Fruit fly (Drosophila melanogaster) whole organism, embryonic: Measurements from ENCODE around the gene bark.

ENCODE experiments used
- Asciz ChIP-seq: fragments of 200-800 bp; sonication (Bioruptor generic); optimal IDR thresholded peaks from 2 replicates; lab custom pipeline; 2017; ENCODE audit warnings: missing biosample characterization, mild to moderate bottlenecking, missing genetic modification characterization, missing genetic modification reagents
- B-H1 ChIP-seq: fragments of 200-800 bp; sonication (Bioruptor generic); IDR thresholded peaks from 3 replicates; pipeline ENCODE4 v1.3.6; 2022; ENCODE audit warnings: missing biosample characterization, missing genetic modification characterization
- B-H2 ChIP-seq: fragments of 200-800 bp; sonication (Bioruptor generic); optimal IDR thresholded peaks from 2 replicates; lab custom pipeline; 2018; ENCODE audit warnings: missing biosample characterization, mild to moderate bottlenecking, missing genetic modification characterization
- BEAF-32 ChIP-seq: fragments of 200-800 bp; sonication (Bioruptor generic); optimal IDR thresholded peaks from 3 replicates; lab custom pipeline; 2017; ENCODE audit warnings: missing biosample characterization, missing genetic modification characterization, mild to moderate bottlenecking, moderate library complexity, missing genetic modification reagents
- Bgb ChIP-seq: fragments of 200-800 bp; sonication (Bioruptor generic); IDR thresholded peaks from 2 replicates; pipeline ENCODE4 v1.3.6; 2022; ENCODE audit warnings: missing biosample characterization, missing genetic modification characterization; ENCODE audit not compliant: partially characterized antibody
- C15 ChIP-seq: fragments of 200-800 bp; sonication (Bioruptor generic); IDR thresholded peaks from 3 replicates; pipeline ENCODE4 v1.3.6; 2022; ENCODE audit warnings: missing biosample characterization, missing genetic modification characterization
- CG10209 ChIP-seq: fragments of 200-800 bp; sonication (Bioruptor generic); optimal IDR thresholded peaks from 3 replicates; lab custom pipeline; 2017; ENCODE audit warnings: missing biosample characterization, mild to moderate bottlenecking, missing genetic modification characterization, missing genetic modification reagents
- CG10565 ChIP-seq: fragments of 200-800 bp; sonication (Bioruptor generic); optimal IDR thresholded peaks from 3 replicates; lab custom pipeline; 2016; ENCODE audit warnings: missing biosample characterization, mild to moderate bottlenecking, missing genetic modification characterization
- CG12299 ChIP-seq: fragments of 200-800 bp; sonication (Bioruptor generic); optimal IDR thresholded peaks from 2 replicates; lab custom pipeline; 2018; ENCODE audit warnings: missing biosample characterization, mild to moderate bottlenecking, missing genetic modification characterization
- CG14710 ChIP-seq: fragments of 200-800 bp; sonication (Bioruptor generic); optimal IDR thresholded peaks from 3 replicates; lab custom pipeline; 2019; ENCODE audit warnings: missing biosample characterization, mild to moderate bottlenecking, missing genetic modification characterization, moderate library complexity
- CG2120 ChIP-seq: fragments of 200-800 bp; sonication (Bioruptor generic); optimal IDR thresholded peaks from 3 replicates; lab custom pipeline; 2016; ENCODE audit warnings: missing biosample characterization, missing genetic modification characterization
- CG2712 ChIP-seq: fragments of 200-800 bp; optimal IDR thresholded peaks from 3 replicates; lab custom pipeline; 2019; ENCODE audit warnings: missing biosample characterization, mild to moderate bottlenecking, missing genetic modification characterization, moderate library complexity
- CG31441 ChIP-seq: fragments of 200-800 bp; sonication (Bioruptor generic); IDR thresholded peaks from 2 replicates; pipeline ENCODE4 v1.3.6; 2022; ENCODE audit warnings: missing biosample characterization, missing genetic modification characterization
- CG32532 ChIP-seq: fragments of 200-800 bp; sonication (Bioruptor generic); IDR thresholded peaks from 2 replicates; pipeline ENCODE4 v1.3.6; 2022; ENCODE audit warnings: missing biosample characterization, missing genetic modification characterization
- CG3847 ChIP-seq: fragments of 200-800 bp; sonication (Bioruptor generic); IDR thresholded peaks from 2 replicates; pipeline ENCODE4 v1.3.6; 2022; ENCODE audit warnings: missing biosample characterization, missing genetic modification characterization
- CG3995 ChIP-seq: fragments of 200-800 bp; sonication (Bioruptor generic); optimal IDR thresholded peaks from 3 replicates; lab custom pipeline; 2016; ENCODE audit warnings: missing biosample characterization, missing genetic modification characterization
- CG43689 ChIP-seq: fragments of 200-800 bp; sonication (Bioruptor generic); IDR thresholded peaks from 2 replicates; pipeline ENCODE4 v1.3.6; 2022; ENCODE audit warnings: missing biosample characterization, missing genetic modification characterization
- CG4707 ChIP-seq: fragments of 200-800 bp; sonication (Bioruptor generic); optimal IDR thresholded peaks from 2 replicates; lab custom pipeline; 2018; ENCODE audit warnings: missing biosample characterization, mild to moderate bottlenecking, missing genetic modification characterization, moderate library complexity
- CG4854 ChIP-seq: fragments of 200-800 bp; sonication (Bioruptor generic); optimal IDR thresholded peaks from 2 replicates; lab custom pipeline; 2016; ENCODE audit warnings: missing biosample characterization, missing genetic modification characterization, inconsistent platforms
- CG6175 ChIP-seq: fragments of 200-800 bp; sonication (Bioruptor generic); IDR thresholded peaks from 3 replicates; pipeline ENCODE4 v1.3.6; 2022; ENCODE audit warnings: missing biosample characterization, missing genetic modification characterization
- CG7271 ChIP-seq: fragments of 200-800 bp; sonication (Bioruptor generic); optimal IDR thresholded peaks from 2 replicates; lab custom pipeline; 2018; ENCODE audit warnings: missing biosample characterization, mild to moderate bottlenecking, missing genetic modification characterization, moderate library complexity
- CG8089 ChIP-seq: fragments of 200-800 bp; sonication (Bioruptor generic); optimal IDR thresholded peaks from 3 replicates; lab custom pipeline; 2016; ENCODE audit warnings: missing biosample characterization, missing genetic modification characterization
- CTCF ChIP-seq: fragments of 200-800 bp; sonication (Bioruptor generic); optimal IDR thresholded peaks from 2 replicates; lab custom pipeline; 2017; ENCODE audit warnings: missing biosample characterization, mild to moderate bottlenecking, missing genetic modification characterization, moderate library complexity
- CrebB ChIP-seq: fragments of 200-800 bp; sonication (Bioruptor generic); optimal IDR thresholded peaks from 3 replicates; lab custom pipeline; 2018; ENCODE audit warnings: missing biosample characterization, mild to moderate bottlenecking, missing genetic modification characterization
- Deaf1 ChIP-seq: fragments of 200-800 bp; optimal IDR thresholded peaks from 3 replicates; lab custom pipeline; 2019; ENCODE audit warnings: missing biosample characterization, mild to moderate bottlenecking, missing genetic modification characterization, moderate library complexity
- Dref ChIP-seq: fragments of 200-800 bp; sonication (Bioruptor generic); IDR thresholded peaks from 2 replicates; pipeline ENCODE4 v1.3.6; 2022; ENCODE audit warnings: missing biosample characterization, missing genetic modification characterization
- Fer1 ChIP-seq: fragments of 200-800 bp; sonication (Bioruptor generic); optimal IDR thresholded peaks from 2 replicates; lab custom pipeline; 2017; ENCODE audit warnings: missing biosample characterization, mild to moderate bottlenecking, missing genetic modification characterization
- Fer3 ChIP-seq: fragments of 200-800 bp; sonication (Bioruptor generic); optimal IDR thresholded peaks from 2 replicates; lab custom pipeline; 2018; ENCODE audit warnings: missing biosample characterization, mild to moderate bottlenecking, missing genetic modification characterization, moderate library complexity
- Gug ChIP-seq: fragments of 200-800 bp; sonication (Bioruptor generic); IDR thresholded peaks from 4 replicates; pipeline ENCODE4 v1.3.6; 2022; ENCODE audit warnings: missing biosample characterization, missing genetic modification characterization
- NC2α ChIP-seq: fragments of 200-800 bp; sonication (Bioruptor generic); optimal IDR thresholded peaks from 2 replicates; lab custom pipeline; 2016; ENCODE audit warnings: missing biosample characterization, missing genetic modification characterization
- NFAT ChIP-seq: fragments of 200-800 bp; sonication (Bioruptor generic); IDR thresholded peaks from 2 replicates; pipeline ENCODE4 v1.3.6; 2022; ENCODE audit warnings: missing biosample characterization, missing genetic modification characterization
- Optix ChIP-seq: fragments of 200-800 bp; sonication (Bioruptor generic); IDR thresholded peaks from 3 replicates; pipeline ENCODE4 v1.3.6; 2022; ENCODE audit warnings: missing biosample characterization, missing genetic modification characterization
- Ravus ChIP-seq: fragments of 200-800 bp; sonication (Bioruptor generic); IDR thresholded peaks from 2 replicates; pipeline ENCODE4 v1.3.6; 2022; ENCODE audit warnings: missing biosample characterization, missing genetic modification characterization
- Spps ChIP-seq: fragments of 200-800 bp; sonication (Bioruptor generic); optimal IDR thresholded peaks from 2 replicates; lab custom pipeline; 2018; ENCODE audit warnings: missing biosample characterization, mild to moderate bottlenecking, missing genetic modification characterization
- Sry-δ ChIP-seq: fragments of 200-800 bp; sonication (Bioruptor generic); optimal IDR thresholded peaks from 2 replicates; lab custom pipeline; 2016; ENCODE audit warnings: missing biosample characterization, missing genetic modification characterization
- TFAM ChIP-seq: fragments of 200-800 bp; sonication (Bioruptor generic); optimal IDR thresholded peaks from 2 replicates; lab custom pipeline; 2017; ENCODE audit warnings: missing biosample characterization, missing genetic modification characterization, inconsistent platforms
- Vsx1 ChIP-seq: fragments of 200-800 bp; sonication (Bioruptor generic); optimal IDR thresholded peaks from 2 replicates; lab custom pipeline; 2017; ENCODE audit warnings: missing biosample characterization, mild to moderate bottlenecking, missing genetic modification characterization, missing genetic modification reagents
- YL-1 ChIP-seq: fragments of 200-800 bp; sonication (Bioruptor generic); optimal IDR thresholded peaks from 3 replicates; lab custom pipeline; 2017; ENCODE audit warnings: missing biosample characterization, mild to moderate bottlenecking, missing genetic modification characterization
- chinmo ChIP-seq: fragments of 200-800 bp; sonication (Bioruptor generic); IDR thresholded peaks from 4 replicates; pipeline ENCODE4 v1.3.6; 2022; ENCODE audit warnings: missing biosample characterization, missing genetic modification characterization; ENCODE audit not compliant: partially characterized antibody
- dati ChIP-seq: fragments of 200-800 bp; sonication (Bioruptor generic); IDR thresholded peaks from 2 replicates; pipeline ENCODE4 v1.3.6; 2022; ENCODE audit warnings: missing biosample characterization, missing genetic modification characterization
- fru ChIP-seq: fragments of >200 bp; optimal IDR thresholded peaks from 2 replicates; lab custom pipeline; 2017
- ftz-f1 ChIP-seq: fragments of 200-800 bp; sonication (Bioruptor generic); optimal IDR thresholded peaks from 2 replicates; lab custom pipeline; 2016; ENCODE audit warnings: missing biosample characterization, missing genetic modification characterization
- hbn ChIP-seq: fragments of 200-800 bp; sonication (Bioruptor generic); IDR thresholded peaks from 2 replicates; pipeline ENCODE4 v1.3.6; 2022; ENCODE audit warnings: missing biosample characterization, missing genetic modification characterization; ENCODE audit not compliant: partially characterized antibody
- jing ChIP-seq: fragments of 200-800 bp; sonication (Bioruptor generic); optimal IDR thresholded peaks from 2 replicates; lab custom pipeline; 2018; ENCODE audit warnings: missing biosample characterization, mild to moderate bottlenecking, missing genetic modification characterization
- kni ChIP-seq: fragments of 200-800 bp; sonication (Bioruptor generic); optimal IDR thresholded peaks from 3 replicates; lab custom pipeline; 2017; ENCODE audit warnings: mild to moderate bottlenecking, missing biosample characterization, missing genetic modification reagents, missing genetic modification characterization
- knrl ChIP-seq: fragments of 200-800 bp; sonication (Bioruptor generic); IDR thresholded peaks from 3 replicates; pipeline ENCODE4 v1.3.6; 2022; ENCODE audit warnings: missing biosample characterization, missing genetic modification characterization; ENCODE audit not compliant: partially characterized antibody
- nau ChIP-seq: fragments of 200-800 bp; sonication (Bioruptor generic); optimal IDR thresholded peaks from 3 replicates; lab custom pipeline; 2017; ENCODE audit warnings: missing biosample characterization, mild to moderate bottlenecking, missing genetic modification characterization, missing genetic modification reagents
- odd ChIP-seq: fragments of 200-800 bp; sonication (Bioruptor generic); optimal IDR thresholded peaks from 2 replicates; lab custom pipeline; 2017; ENCODE audit warnings: missing biosample characterization, mild to moderate bottlenecking, missing genetic modification characterization
- tio ChIP-seq: fragments of 200-800 bp; sonication (Bioruptor generic); optimal IDR thresholded peaks from 2 replicates; lab custom pipeline; 2017; ENCODE audit warnings: missing biosample characterization, missing genetic modification characterization, inconsistent platforms

The bark gene

DNA sequence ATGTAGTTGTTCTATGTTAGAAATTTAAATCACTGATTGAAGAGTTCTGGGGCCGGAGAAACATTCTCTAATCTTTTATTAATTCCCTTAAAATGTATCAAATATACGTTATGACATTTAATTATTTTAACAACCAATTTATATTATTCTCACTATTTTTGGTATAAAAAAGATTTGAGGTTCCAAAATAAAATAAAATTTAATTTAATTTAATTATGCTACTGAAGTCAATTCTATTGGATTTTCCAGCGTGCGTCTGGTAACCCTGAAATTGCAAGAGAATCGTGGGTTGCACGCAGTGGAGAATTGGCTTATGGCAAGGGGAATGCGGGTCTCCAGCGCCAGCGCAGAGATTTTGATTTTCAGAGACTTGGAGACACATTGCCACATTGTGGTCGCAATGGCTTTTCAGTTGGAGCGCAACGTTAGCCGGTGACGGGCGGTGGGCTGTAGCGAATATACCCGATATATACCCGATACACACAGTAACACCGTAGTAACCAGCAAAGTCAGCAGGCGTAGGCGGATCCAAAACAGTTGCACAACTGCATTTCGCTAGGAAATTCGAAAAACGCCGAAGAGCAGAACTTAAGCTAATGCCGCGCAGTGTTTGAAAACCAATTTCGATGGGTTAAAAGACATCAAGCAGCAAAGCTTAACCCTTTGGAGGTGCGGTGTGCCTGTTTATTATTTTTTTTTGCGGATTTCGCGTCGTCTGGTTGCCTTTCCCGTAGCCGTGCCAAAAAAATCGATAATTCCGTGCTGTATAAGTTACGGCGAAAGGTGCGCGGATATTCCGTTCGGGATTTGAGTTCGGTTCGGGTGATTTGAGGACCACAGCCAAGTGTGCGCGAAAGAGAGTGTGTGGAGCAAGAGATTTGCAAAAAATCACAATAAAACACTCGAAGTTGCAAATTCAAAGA lies 18.6 kb downstream of the bark start:
- TF ChIP-seq jing (GFP tag; lab: Kevin White, UChicago): no peak
- no peak for TF ChIP-seq CG4707 (GFP tag; lab: Kevin White, UChicago)
- TF ChIP-seq kni (GFP tag; lab: Kevin White, UChicago): no peak
- no peak for TF ChIP-seq CG6175 (GFP tag; lab: Robert Waterston, UW)
- TF ChIP-seq B-H1 (GFP tag; lab: Robert Waterston, UW): peak; percentile 21; the same call in 1 of the 3 replicates
- no peak for TF ChIP-seq CG2120 (GFP tag; lab: Kevin White, UChicago)
- TF ChIP-seq odd: no peak
- TF ChIP-seq ftz-f1: no peak
- no peak for TF ChIP-seq CG4854 (GFP tag; lab: Kevin White, UChicago)
- TF ChIP-seq CG2712 (tag; lab: Kevin White, UChicago): peak; percentile 60
- no peak for TF ChIP-seq BEAF-32 (GFP tag; lab: Kevin White, UChicago)
- TF ChIP-seq Fer1 (GFP tag; lab: Kevin White, UChicago): no peak
- TF ChIP-seq CG14710 (tag; lab: Kevin White, UChicago): peak; percentile 71
- peak; percentile 28; the same call in 1 of the 3 replicates for TF ChIP-seq knrl (GFP tag; lab: Robert Waterston, UW)
- no peak for TF ChIP-seq Vsx1 (GFP tag; lab: Kevin White, UChicago)
- no peak for TF ChIP-seq CG3995 (GFP tag; lab: Kevin White, UChicago)
- TF ChIP-seq Sry-δ (GFP tag; lab: Kevin White, UChicago): no peak
- TF ChIP-seq CG32532 (GFP tag; lab: Robert Waterston, UW): no peak
- TF ChIP-seq Deaf1 (tag; lab: Kevin White, UChicago): peak; percentile 81
- no peak for TF ChIP-seq CG10565
- peak; percentile 14 for TF ChIP-seq Asciz (GFP tag; lab: Kevin White, UChicago)
- no peak for TF ChIP-seq fru (lab: Kevin White, UChicago)
- TF ChIP-seq Spps (tag; lab: Kevin White, UChicago): no peak
- TF ChIP-seq CG31441 (GFP tag; lab: Robert Waterston, UW): peak; percentile 30
- TF ChIP-seq Fer3 (tag; lab: Kevin White, UChicago): no peak
- no peak for TF ChIP-seq CG3847 (GFP tag; lab: Robert Waterston, UW)
- no peak for TF ChIP-seq CTCF
- no peak; the same call in none of the 2 replicates for TF ChIP-seq Ravus (GFP tag; lab: Robert Waterston, UW)
- TF ChIP-seq chinmo: 0 out of 4 replicates have a peak, but pooled peaks have one; percentile 60
- 0 out of 2 replicates have a peak, but pooled peaks have one; percentile 17 for TF ChIP-seq hbn (GFP tag; lab: Robert Waterston, UW)
- no peak for TF ChIP-seq CG7271 (tag; lab: Kevin White, UChicago)
- no peak for TF ChIP-seq nau (GFP tag; lab: Kevin White, UChicago)
- TF ChIP-seq B-H2 (GFP tag; lab: Kevin White, UChicago): no peak
- TF ChIP-seq tio: peak; percentile 43
- no peak for TF ChIP-seq CG12299
- no peak for TF ChIP-seq C15
- no peak for TF ChIP-seq Dref (GFP tag; lab: Robert Waterston, UW)
- TF ChIP-seq Optix (GFP tag; lab: Robert Waterston, UW): peak; percentile 43; the same call in 1 of the 3 replicates
- peak; percentile 18 for TF ChIP-seq CG10209 (GFP tag; lab: Kevin White, UChicago)
- no peak for TF ChIP-seq CG43689 (GFP tag; lab: Robert Waterston, UW)
- TF ChIP-seq YL-1 (GFP tag; lab: Kevin White, UChicago): no peak
- TF ChIP-seq NC2α (GFP tag; lab: Kevin White, UChicago): no peak
- TF ChIP-seq CG8089 (GFP tag; lab: Kevin White, UChicago): no peak
- no peak for TF ChIP-seq TFAM (GFP tag; lab: Kevin White, UChicago)
- TF ChIP-seq NFAT (GFP tag; lab: Robert Waterston, UW): 0 out of 2 replicates have a peak, but pooled peaks have one; percentile 27
- no peak for TF ChIP-seq CrebB (tag; lab: Kevin White, UChicago)
- peak; percentile 31; the same call in 1 of the 2 replicates for TF ChIP-seq Bgb (GFP tag; lab: Robert Waterston, UW)
- no peak for TF ChIP-seq dati (GFP tag; lab: Robert Waterston, UW)
- TF ChIP-seq Gug (GFP tag; lab: Robert Waterston, UW): peak; percentile 7; the same call in 1 of the 4 replicates
